Worm (Caenorhabditis elegans) whole organism, L1 larva: ENCODE data around the gene F39F10.4.

Experiments used
- C04F5.9 ChIP-seq: sonication (generic microtip); optimal IDR thresholded peaks from 2 replicates; lab custom pipeline; 2016; ENCODE audit warnings: missing genetic modification characterization, missing compliant biosample characterization
- C34B4.2 ChIP-seq: sonication (generic microtip); optimal IDR thresholded peaks from 2 replicates; lab custom pipeline; 2017; ENCODE audit warnings: mild to moderate bottlenecking, missing genetic modification characterization, missing compliant biosample characterization
- F16B12.6 ChIP-seq: fragments of 150-350 bp; optimal IDR thresholded peaks from 2 replicates; lab custom pipeline; 2014; ENCODE audit warnings: missing biosample characterization, missing genetic modification characterization
- aly-2 ChIP-seq: fragments of 150-350 bp; optimal IDR thresholded peaks from 2 replicates; lab custom pipeline; 2014; ENCODE audit warnings: missing biosample characterization, missing genetic modification characterization
- ama-1 ChIP-seq: fragments of 150-350 bp; optimal IDR thresholded peaks from 2 replicates; lab custom pipeline; 2014
- blmp-1 ChIP-seq: fragments of 150-350 bp; optimal IDR thresholded peaks from 2 replicates; lab custom pipeline; 2014; ENCODE audit warnings: missing biosample characterization, missing genetic modification characterization
- ceh-8 ChIP-seq: fragments of 200-800 bp; sonication (Bioruptor generic); optimal IDR thresholded peaks from 2 replicates; lab custom pipeline; 2018; ENCODE audit warnings: mild to moderate bottlenecking, missing genetic modification characterization, moderate library complexity, missing compliant biosample characterization
- ceh-82 ChIP-seq, 3 experiments: fragments of 150-350 bp in 1 of 3; sonication (generic microtip) in 2 of 3; optimal IDR thresholded peaks; 2 replicates each; lab custom pipeline; 2014 to 2017; ENCODE audit warnings: missing biosample characterization in 3 of 3, missing genetic modification characterization in 3 of 3
- ceh-88 ChIP-seq: fragments of 200-800 bp; sonication (Bioruptor generic); IDR thresholded peaks from 2 replicates; pipeline ENCODE4 v1.3.6; 2022; ENCODE audit warnings: missing genetic modification characterization, missing compliant biosample characterization
- ces-1 ChIP-seq: fragments of 150-350 bp; optimal IDR thresholded peaks from 2 replicates; lab custom pipeline; 2014; ENCODE audit warnings: missing biosample characterization, missing genetic modification reagents, missing genetic modification characterization
- dpl-1 ChIP-seq, 3 experiments: fragments of 150-350 bp in 2 of 3; sonication (generic microtip) in 1 of 3; optimal IDR thresholded peaks; 2 replicates each; lab custom pipeline; 2014 to 2017; ENCODE audit warnings: missing biosample characterization in 3 of 3, missing genetic modification characterization in 3 of 3, missing genetic modification reagents in 3 of 3
- efl-1 ChIP-seq, 4 experiments: fragments of 150-350 bp; optimal IDR thresholded peaks in 3 of 4; peaks in 1 of 4; 1 replicate in 1 of 4; 2 replicates in 3 of 4; lab custom pipeline; 2014; ENCODE audit warnings: missing biosample characterization in 2 of 4, missing genetic modification characterization in 2 of 4, missing genetic modification reagents in 2 of 4
- egl-13 ChIP-seq: sonication (generic microtip); optimal IDR thresholded peaks from 2 replicates; lab custom pipeline; 2016; ENCODE audit warnings: missing genotype, missing genetic modification reagents, missing genetic modification characterization, missing compliant biosample characterization
- egl-27 ChIP-seq, 2 experiments: fragments of 150-350 bp in 1 of 2; sonication (generic microtip); optimal IDR thresholded peaks; 3 replicates each; lab custom pipeline; 2017 to 2018; ENCODE audit warnings: missing biosample characterization in 2 of 2, missing genetic modification characterization in 2 of 2, missing genetic modification reagents in 2 of 2
- elt-3 ChIP-seq, 6 experiments: fragments of 150-350 bp in 1 of 6; sonication (generic microtip); optimal IDR thresholded peaks; 2 replicates each; lab custom pipeline; 2017 to 2018; ENCODE audit warnings: missing biosample characterization in 6 of 6, missing genetic modification characterization in 6 of 6, inconsistent platforms in 1 of 6
- ets-5 ChIP-seq: fragments of 200-800 bp; sonication (Bioruptor generic); IDR thresholded peaks from 2 replicates; pipeline ENCODE4 v1.3.6; 2022; ENCODE audit warnings: missing genetic modification characterization, missing compliant biosample characterization
- fkh-10 ChIP-seq: sonication (generic microtip); optimal IDR thresholded peaks from 2 replicates; lab custom pipeline; 2017; ENCODE audit warnings: missing biosample characterization, missing genetic modification reagents, missing genetic modification characterization
- fkh-4 ChIP-seq: sonication (generic microtip); optimal IDR thresholded peaks from 2 replicates; lab custom pipeline; 2016; ENCODE audit warnings: missing compliant biosample characterization, missing genetic modification characterization, borderline replicate concordance
- fos-1 ChIP-seq: fragments of 150-350 bp; optimal IDR thresholded peaks from 2 replicates; lab custom pipeline; 2014; ENCODE audit warnings: missing biosample characterization, missing genetic modification characterization
- grh-1 ChIP-seq: fragments of 200-800 bp; sonication (Bioruptor generic); IDR thresholded peaks from 2 replicates; pipeline ENCODE4 v1.3.6; 2022; ENCODE audit warnings: missing genetic modification reagents, missing genetic modification characterization, missing compliant biosample characterization
- hlh-17 ChIP-seq: fragments of 200-800 bp; sonication (Bioruptor generic); optimal IDR thresholded peaks from 2 replicates; lab custom pipeline; 2018; ENCODE audit warnings: missing genetic modification characterization, mild to moderate bottlenecking, missing compliant biosample characterization, moderate library complexity, borderline replicate concordance
- hlh-4 ChIP-seq: sonication (generic microtip); optimal IDR thresholded peaks from 2 replicates; lab custom pipeline; 2016; ENCODE audit warnings: mild to moderate bottlenecking, missing genetic modification characterization, missing compliant biosample characterization
- lin-14 ChIP-seq: fragments of 200-800 bp; sonication (Bioruptor generic); optimal IDR thresholded peaks from 2 replicates; lab custom pipeline; 2018; ENCODE audit warnings: mild to moderate bottlenecking, missing genetic modification characterization, moderate library complexity, missing compliant biosample characterization
- lin-15B ChIP-seq: fragments of 150-350 bp; sonication (generic microtip); optimal IDR thresholded peaks from 3 replicates; lab custom pipeline; 2014; ENCODE audit warnings: missing biosample characterization, missing genetic modification characterization
- lin-35 ChIP-seq, 2 experiments: fragments of 150-350 bp; optimal IDR thresholded peaks; 2 replicates each; lab custom pipeline; 2014; ENCODE audit warnings: missing biosample characterization in 2 of 2, missing genetic modification characterization in 2 of 2, missing genetic modification reagents in 2 of 2
- lin-39 ChIP-seq: fragments of 150-350 bp; optimal IDR thresholded peaks from 2 replicates; lab custom pipeline; 2014; ENCODE audit warnings: missing biosample characterization, missing genetic modification reagents, missing genetic modification characterization
- lsy-2 ChIP-seq, 2 experiments: fragments of 150-350 bp; optimal IDR thresholded peaks; 2 replicates each; lab custom pipeline; 2014; ENCODE audit warnings: missing biosample characterization in 2 of 2, missing genetic modification characterization in 2 of 2
- mef-2 ChIP-seq: fragments of 150-350 bp; optimal IDR thresholded peaks from 2 replicates; lab custom pipeline; 2014; ENCODE audit warnings: missing biosample characterization, missing genetic modification characterization
- mep-1 ChIP-seq: fragments of 150-350 bp; optimal IDR thresholded peaks from 2 replicates; lab custom pipeline; 2014; ENCODE audit warnings: missing biosample characterization, missing genetic modification characterization
- nhr-12 ChIP-seq: sonication (generic microtip); optimal IDR thresholded peaks from 2 replicates; lab custom pipeline; 2017; ENCODE audit warnings: missing biosample characterization, missing genetic modification characterization
- nhr-20 ChIP-seq: sonication (generic microtip); optimal IDR thresholded peaks from 2 replicates; lab custom pipeline; 2016; ENCODE audit warnings: mild to moderate bottlenecking, missing genetic modification characterization, missing compliant biosample characterization
- nhr-47 ChIP-seq: sonication (generic microtip); optimal IDR thresholded peaks from 2 replicates; lab custom pipeline; 2016; ENCODE audit warnings: mild to moderate bottlenecking, missing genetic modification characterization, moderate library complexity, missing compliant biosample characterization
- nhr-71 ChIP-seq: sonication (generic microtip); optimal IDR thresholded peaks from 2 replicates; lab custom pipeline; 2016; ENCODE audit warnings: mild to moderate bottlenecking, missing genetic modification characterization, moderate library complexity, missing compliant biosample characterization
- nhr-77 ChIP-seq: fragments of 150-350 bp; optimal IDR thresholded peaks from 2 replicates; lab custom pipeline; 2014; ENCODE audit warnings: missing biosample characterization, missing genetic modification characterization
- nhr-90 ChIP-seq: sonication (generic microtip); optimal IDR thresholded peaks from 2 replicates; lab custom pipeline; 2016; ENCODE audit warnings: mild to moderate bottlenecking, missing genetic modification characterization, missing compliant biosample characterization; ENCODE audit not compliant: poor library complexity
- pag-3 ChIP-seq: sonication (generic microtip); optimal IDR thresholded peaks from 2 replicates; lab custom pipeline; 2017; ENCODE audit warnings: missing genetic modification characterization, mild to moderate bottlenecking, missing compliant biosample characterization, antibody characterized with exemption, borderline replicate concordance; ENCODE audit not compliant: insufficient read depth
- pax-3 ChIP-seq: fragments of 200-800 bp; sonication (Bioruptor generic); optimal IDR thresholded peaks from 2 replicates; lab custom pipeline; 2018; ENCODE audit warnings: mild to moderate bottlenecking, missing genetic modification characterization, moderate library complexity, missing compliant biosample characterization
- pqm-1 ChIP-seq: sonication (generic microtip); optimal IDR thresholded peaks from 3 replicates; lab custom pipeline; 2017; ENCODE audit warnings: missing biosample characterization, missing genetic modification characterization
- rnt-1 ChIP-seq: sonication (generic microtip); optimal IDR thresholded peaks from 2 replicates; lab custom pipeline; 2016; ENCODE audit warnings: mild to moderate bottlenecking, missing genetic modification characterization, moderate library complexity, missing compliant biosample characterization
- snpc-4 ChIP-seq: fragments of 150-350 bp; optimal IDR thresholded peaks from 2 replicates; lab custom pipeline; 2014; ENCODE audit warnings: missing biosample characterization, missing genetic modification characterization
- snu-23 ChIP-seq: sonication (generic microtip); optimal IDR thresholded peaks from 2 replicates; lab custom pipeline; 2016; ENCODE audit warnings: missing genetic modification characterization, missing compliant biosample characterization
- sox-4 ChIP-seq: sonication (generic microtip); optimal IDR thresholded peaks from 2 replicates; lab custom pipeline; 2016; ENCODE audit warnings: missing genetic modification characterization, missing compliant biosample characterization
- swsn-7 ChIP-seq: sonication (generic microtip); optimal IDR thresholded peaks from 2 replicates; lab custom pipeline; 2016; ENCODE audit warnings: missing genetic modification characterization, missing compliant biosample characterization
- tbx-2 ChIP-seq: sonication (generic microtip); optimal IDR thresholded peaks from 2 replicates; lab custom pipeline; 2016; ENCODE audit warnings: missing genetic modification characterization, missing compliant biosample characterization
- unc-86 ChIP-seq: sonication (generic microtip); optimal IDR thresholded peaks from 2 replicates; lab custom pipeline; 2016; ENCODE audit warnings: missing genetic modification characterization, missing compliant biosample characterization
- unc-98 ChIP-seq: fragments of 200-800 bp; sonication (Bioruptor generic); IDR thresholded peaks from 2 replicates; pipeline ENCODE4 v1.3.6; 2022; ENCODE audit warnings: missing genetic modification characterization, missing compliant biosample characterization
- vab-15 ChIP-seq: sonication (generic microtip); optimal IDR thresholded peaks from 2 replicates; lab custom pipeline; 2017; ENCODE audit warnings: missing genotype, mild to moderate bottlenecking, missing genetic modification characterization, missing compliant biosample characterization
- xbp-1 ChIP-seq: sonication (generic microtip); optimal IDR thresholded peaks from 2 replicates; lab custom pipeline; 2016; ENCODE audit warnings: missing genetic modification characterization, missing compliant biosample characterization
- zag-1 ChIP-seq: fragments of 150-350 bp; optimal IDR thresholded peaks from 2 replicates; lab custom pipeline; 2014; ENCODE audit warnings: missing biosample characterization, missing genetic modification characterization
- zip-4 ChIP-seq: fragments of 200-800 bp; sonication (Bioruptor generic); optimal IDR thresholded peaks from 2 replicates; lab custom pipeline; 2018; ENCODE audit warnings: mild to moderate bottlenecking, missing genetic modification characterization, moderate library complexity, missing compliant biosample characterization
- ztf-11 ChIP-seq, 2 experiments: sonication (generic microtip); optimal IDR thresholded peaks; 2 replicates each; lab custom pipeline; 2016 to 2017; ENCODE audit warnings: missing genetic modification characterization in 2 of 2, missing biosample characterization in 1 of 2, missing compliant biosample characterization in 1 of 2
- ztf-4 ChIP-seq: fragments of 150-350 bp; optimal IDR thresholded peaks from 2 replicates; lab custom pipeline; 2014; ENCODE audit warnings: missing biosample characterization, missing genetic modification characterization

F39F10.4 gene

ce11 chrX:16930663-16931097 lies 27.2 kb upstream of the F39F10.4 start:
- TF ChIP-seq snpc-4 (tag; lab: Kevin White, UChicago) (no peak), nhr-47 (tag; lab: Kevin White, UChicago) (peak; percentile 47), lin-35 (GFP tag; optimal IDR thresholded peaks at IDR 0.05; lab: Kevin White, UChicago) (peak; percentile 39 to 44), nhr-90 (tag; lab: Kevin White, UChicago) (no peak), pag-3 (tag; lab: Kevin White, UChicago) (peak; percentile 63), vab-15 (no peak), aly-2 (peak; percentile 10), egl-13 (peak; percentile 6), zag-1 (tag; lab: Kevin White, UChicago) (no peak), ztf-11 (tag; optimal IDR thresholded peaks at IDR 0.05; lab: Kevin White, UChicago) (peak in 1 of 2 experiments; percentile 22), ceh-88 (GFP tag; lab: Robert Waterston, UW) (peak; percentile 15; the same call in 1 of the 2 replicates), nhr-20 (tag; lab: Kevin White, UChicago) (peak; percentile 3), fkh-4 (tag; lab: Kevin White, UChicago) (no peak), F16B12.6 (no peak), egl-27 (tag; optimal IDR thresholded peaks at IDR 0.05; lab: Kevin White, UChicago) (peak in 1 of 2 experiments; percentile 50), xbp-1 (tag; lab: Kevin White, UChicago) (no peak), lin-15B (tag; lab: Kevin White, UChicago) (no peak), lin-39 (tag; lab: Kevin White, UChicago) (no peak), rnt-1 (tag; lab: Kevin White, UChicago) (peak; percentile 69), mep-1 (tag; lab: Kevin White, UChicago) (peak; percentile 71), mef-2 (no peak), efl-1 (optimal IDR thresholded peaks at IDR 0.05; lab: Kevin White, UChicago) (peak in 1 of 2 experiments; percentile 54), efl-1 (GFP tag; optimal IDR thresholded peaks at IDR 0.05 in 1 of 2; lab: Kevin White, UChicago) (peak in 1 of 2 experiments; percentile 72), lin-14 (GFP tag; lab: Kevin White, UChicago) (peak; percentile 43), C04F5.9 (tag; lab: Kevin White, UChicago) (no peak), blmp-1 (peak; percentile 26), pax-3 (peak; percentile 47), pqm-1 (no peak), tbx-2 (tag; lab: Kevin White, UChicago) (no peak), ces-1 (GFP tag; lab: Kevin White, UChicago) (no peak), snu-23 (GFP tag; lab: Kevin White, UChicago) (no peak), swsn-7 (peak; percentile 1), unc-98 (no peak), fkh-10 (GFP tag; lab: Kevin White, UChicago) (no peak), hlh-4 (tag; lab: Kevin White, UChicago) (no peak), ceh-8 (no peak), sox-4 (no peak), unc-86 (tag; lab: Kevin White, UChicago) (no peak), nhr-77 (tag; lab: Kevin White, UChicago) (no peak), hlh-17 (GFP tag; lab: Kevin White, UChicago) (no peak), dpl-1 (GFP tag; optimal IDR thresholded peaks at IDR 0.05; lab: Kevin White, UChicago) (peak in 2 of 3 experiments; percentile 2 to 25), ama-1 (lab: Kevin White, UChicago) (peak; percentile 91), ets-5 (no peak), nhr-71 (tag; lab: Kevin White, UChicago) (no peak), nhr-12 (tag; lab: Kevin White, UChicago) (no peak), ztf-4 (peak; percentile 48), grh-1 (GFP tag; lab: Robert Waterston, UW) (peak; percentile 39), fos-1 (tag; lab: Kevin White, UChicago) (no peak), ceh-82 (tag; optimal IDR thresholded peaks at IDR 0.05; lab: Kevin White, UChicago) (peak; percentile 21 to 33 (median 21)), lsy-2 (tag; optimal IDR thresholded peaks at IDR 0.05; lab: Kevin White, UChicago) (peak; percentile 7 to 39), zip-4 (GFP tag; lab: Kevin White, UChicago) (peak; percentile 94), C34B4.2 (no peak), elt-3 (tag; optimal IDR thresholded peaks at IDR 0.05; lab: Kevin White, UChicago) (peak in 2 of 6 experiments; percentile 21 to 56)
